Worm (Caenorhabditis elegans): ENCODE measurements around the gene H38K22.6.

DNA sequence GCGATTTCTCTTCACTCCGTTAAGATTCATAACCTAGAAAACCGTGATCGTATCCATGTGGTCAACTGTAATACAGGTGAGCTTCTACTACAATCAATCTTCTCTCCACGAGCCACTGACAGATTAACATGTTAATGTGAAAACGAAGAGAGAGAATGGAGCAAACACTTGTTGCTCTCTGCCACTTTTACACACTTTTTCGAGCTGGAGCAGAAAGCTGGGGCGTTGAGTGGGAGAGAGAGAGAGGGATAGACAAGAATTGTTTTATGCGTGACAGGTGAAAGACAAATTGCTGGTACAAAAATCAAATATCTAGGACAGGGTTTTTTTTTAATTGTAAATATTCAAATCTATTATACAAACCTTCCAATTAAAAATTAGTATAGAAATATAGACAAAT, 38.1 kb downstream of the H38K22.6 start:
- TF ChIP-seq nhr-12 (tag; optimal IDR thresholded peaks at IDR 0.05) (no peak), unc-39 (tag; optimal IDR thresholded peaks at IDR 0.05) (no peak), ces-1 (GFP tag; optimal IDR thresholded peaks at IDR 0.05) (no peak), unc-62 (GFP tag; optimal IDR thresholded peaks at IDR 0.05) (peak; percentile 98)

Measured in whole organism, mixed stage, embryonic.